Fruit fly (Drosophila melanogaster) whole organism, embryonic: ENCODE measurements around the gene CG4594.

Experiments used
- BEAF-32 ChIP-seq: fragments of 200-800 bp; sonication (Bioruptor generic); optimal IDR thresholded peaks from 3 replicates; lab custom pipeline; 2017; ENCODE audit warnings: missing biosample characterization, missing genetic modification characterization, mild to moderate bottlenecking, moderate library complexity, missing genetic modification reagents
- C15 ChIP-seq: fragments of 200-800 bp; sonication (Bioruptor generic); IDR thresholded peaks from 3 replicates; pipeline ENCODE4 v1.3.6; 2022; ENCODE audit warnings: missing biosample characterization, missing genetic modification characterization
- CG10565 ChIP-seq: fragments of 200-800 bp; sonication (Bioruptor generic); optimal IDR thresholded peaks from 3 replicates; lab custom pipeline; 2016; ENCODE audit warnings: missing biosample characterization, mild to moderate bottlenecking, missing genetic modification characterization
- CG11398 ChIP-seq: fragments of 200-800 bp; sonication (Bioruptor generic); optimal IDR thresholded peaks from 2 replicates; lab custom pipeline; 2016; ENCODE audit warnings: missing biosample characterization, missing genetic modification characterization
- CG11696 ChIP-seq: fragments of 200-800 bp; sonication (Bioruptor generic); IDR thresholded peaks from 2 replicates; pipeline ENCODE4 v1.3.6; 2022; ENCODE audit warnings: missing biosample characterization, missing genetic modification characterization
- CG12744 ChIP-seq: fragments of 200-800 bp; sonication (Bioruptor generic); optimal IDR thresholded peaks from 2 replicates; lab custom pipeline; 2016; ENCODE audit warnings: missing biosample characterization, missing genetic modification characterization
- CG13624 ChIP-seq: fragments of 200-800 bp; sonication (Bioruptor generic); optimal IDR thresholded peaks from 2 replicates; lab custom pipeline; 2016; ENCODE audit warnings: missing biosample characterization, missing genetic modification characterization
- CG17568 ChIP-seq: fragments of 200-800 bp; sonication (Bioruptor generic); optimal IDR thresholded peaks from 2 replicates; lab custom pipeline; 2018; ENCODE audit warnings: missing biosample characterization, mild to moderate bottlenecking, missing genetic modification characterization, moderate library complexity
- CG17912 ChIP-seq: fragments of 200-800 bp; sonication (Bioruptor generic); optimal IDR thresholded peaks from 2 replicates; lab custom pipeline; 2018; ENCODE audit warnings: missing biosample characterization, mild to moderate bottlenecking, missing genetic modification characterization
- CG18476 ChIP-seq: fragments of 200-800 bp; sonication (Bioruptor generic); optimal IDR thresholded peaks from 2 replicates; lab custom pipeline; 2016; ENCODE audit warnings: missing biosample characterization, mild to moderate bottlenecking, missing genetic modification characterization
- CG18619 ChIP-seq: fragments of 200-800 bp; sonication (Bioruptor generic); optimal IDR thresholded peaks from 3 replicates; lab custom pipeline; 2017; ENCODE audit warnings: missing biosample characterization, mild to moderate bottlenecking, missing genetic modification characterization
- CG32532 ChIP-seq: fragments of 200-800 bp; sonication (Bioruptor generic); IDR thresholded peaks from 2 replicates; pipeline ENCODE4 v1.3.6; 2022; ENCODE audit warnings: missing biosample characterization, missing genetic modification characterization
- CG32767 ChIP-seq: fragments of 200-800 bp; sonication (Bioruptor generic); IDR thresholded peaks from 2 replicates; pipeline ENCODE4 v1.3.6; 2022; ENCODE audit warnings: missing biosample characterization, missing genetic modification characterization
- CG6175 ChIP-seq: fragments of 200-800 bp; sonication (Bioruptor generic); IDR thresholded peaks from 3 replicates; pipeline ENCODE4 v1.3.6; 2022; ENCODE audit warnings: missing biosample characterization, missing genetic modification characterization
- CG6654 ChIP-seq: fragments of 200-800 bp; sonication (Bioruptor generic); optimal IDR thresholded peaks from 2 replicates; lab custom pipeline; 2017; ENCODE audit warnings: missing biosample characterization, mild to moderate bottlenecking, missing genetic modification characterization
- CG7357 ChIP-seq: fragments of 200-800 bp; sonication (Bioruptor generic); IDR thresholded peaks from 3 replicates; pipeline ENCODE4 v1.3.6; 2022; ENCODE audit warnings: missing biosample characterization, missing genetic modification characterization
- CG7786 ChIP-seq: fragments of 200-800 bp; sonication (Bioruptor generic); optimal IDR thresholded peaks from 2 replicates; lab custom pipeline; 2016; ENCODE audit warnings: missing biosample characterization, missing genetic modification characterization
- CG8359 ChIP-seq: fragments of 200-800 bp; sonication (Bioruptor generic); optimal IDR thresholded peaks from 2 replicates; lab custom pipeline; 2017; ENCODE audit warnings: missing biosample characterization, mild to moderate bottlenecking, missing genetic modification characterization, borderline replicate concordance
- CoRest ChIP-seq: fragments of 200-800 bp; sonication (Bioruptor generic); optimal IDR thresholded peaks from 3 replicates; lab custom pipeline; 2018; ENCODE audit warnings: missing biosample characterization, mild to moderate bottlenecking, missing genetic modification characterization, moderate library complexity
- Doc3 ChIP-seq: fragments of 200-800 bp; sonication (Bioruptor generic); IDR thresholded peaks from 3 replicates; pipeline ENCODE4 v1.3.6; 2022; ENCODE audit warnings: missing biosample characterization, missing genetic modification characterization; ENCODE audit not compliant: partially characterized antibody
- Gsc ChIP-seq: fragments of 200-800 bp; sonication (Bioruptor generic); IDR thresholded peaks from 2 replicates; pipeline ENCODE4 v1.3.6; 2022; ENCODE audit warnings: missing biosample characterization, missing genetic modification characterization
- HLH3B ChIP-seq: fragments of 200-800 bp; sonication (Bioruptor generic); IDR thresholded peaks from 2 replicates; pipeline ENCODE4 v1.3.6; 2022; ENCODE audit warnings: missing biosample characterization, missing genetic modification characterization
- Jarid2 ChIP-seq: fragments of 200-800 bp; sonication (Bioruptor generic); optimal IDR thresholded peaks from 3 replicates; lab custom pipeline; 2017; ENCODE audit warnings: mild to moderate bottlenecking, missing biosample characterization, missing genetic modification reagents, missing genetic modification characterization
- MBD-R2 ChIP-seq: fragments of 200-800 bp; sonication (Bioruptor generic); IDR thresholded peaks from 2 replicates; pipeline ENCODE4 v1.3.6; 2022; ENCODE audit warnings: missing biosample characterization, missing genetic modification characterization
- NK7.1 ChIP-seq: fragments of 200-800 bp; sonication (Bioruptor generic); optimal IDR thresholded peaks from 3 replicates; lab custom pipeline; 2016; ENCODE audit warnings: missing biosample characterization, missing genetic modification characterization
- NfI ChIP-seq: fragments of 200-800 bp; sonication (Bioruptor generic); optimal IDR thresholded peaks from 3 replicates; lab custom pipeline; 2018; ENCODE audit warnings: missing biosample characterization, mild to moderate bottlenecking, missing genetic modification characterization, moderate library complexity
- Oli ChIP-seq: fragments of 200-800 bp; sonication (Bioruptor generic); optimal IDR thresholded peaks from 2 replicates; lab custom pipeline; 2018; ENCODE audit warnings: missing biosample characterization, mild to moderate bottlenecking, missing genetic modification characterization, moderate library complexity
- Six4 ChIP-seq: fragments of 200-800 bp; sonication (Bioruptor generic); optimal IDR thresholded peaks from 2 replicates; lab custom pipeline; 2016; ENCODE audit warnings: missing biosample characterization, missing genetic modification characterization
- Sox100B ChIP-seq: fragments of 200-800 bp; sonication (Bioruptor generic); optimal IDR thresholded peaks from 3 replicates; lab custom pipeline; 2018; ENCODE audit warnings: missing biosample characterization, mild to moderate bottlenecking, missing genetic modification characterization
- ap ChIP-seq: fragments of 200-800 bp; sonication (Bioruptor generic); IDR thresholded peaks from 2 replicates; pipeline ENCODE4 v1.3.6; 2022; ENCODE audit warnings: missing biosample characterization, missing genetic modification characterization
- cas ChIP-seq: fragments of 200-800 bp; sonication (Bioruptor generic); IDR thresholded peaks from 2 replicates; pipeline ENCODE4 v1.3.6; 2022; ENCODE audit warnings: missing biosample characterization, missing genetic modification characterization
- cato ChIP-seq: fragments of 200-800 bp; sonication (Bioruptor generic); optimal IDR thresholded peaks from 2 replicates; lab custom pipeline; 2016; ENCODE audit warnings: missing biosample characterization, missing genetic modification characterization, borderline replicate concordance
- ems ChIP-seq: fragments of 200-800 bp; sonication (Bioruptor generic); optimal IDR thresholded peaks from 3 replicates; lab custom pipeline; 2016; ENCODE audit warnings: missing biosample characterization, missing genetic modification characterization
- fd3F ChIP-seq: fragments of 200-800 bp; sonication (Bioruptor generic); optimal IDR thresholded peaks from 2 replicates; lab custom pipeline; 2018; ENCODE audit warnings: missing biosample characterization, mild to moderate bottlenecking, missing genetic modification characterization, moderate library complexity
- gce ChIP-seq: fragments of 200-800 bp; sonication (Bioruptor generic); IDR thresholded peaks from 3 replicates; pipeline ENCODE4 v1.3.6; 2022; ENCODE audit warnings: missing biosample characterization, missing genetic modification characterization
- gro ChIP-seq: fragments of 200-800 bp; sonication (Bioruptor generic); optimal IDR thresholded peaks from 2 replicates; lab custom pipeline; 2016; ENCODE audit warnings: missing biosample characterization, missing genetic modification characterization
- her ChIP-seq: fragments of 200-800 bp; sonication (Bioruptor generic); optimal IDR thresholded peaks from 2 replicates; lab custom pipeline; 2016; ENCODE audit warnings: missing biosample characterization, missing genetic modification characterization
- hth ChIP-seq: fragments of >200 bp; optimal IDR thresholded peaks from 2 replicates; lab custom pipeline; 2017; ENCODE audit warnings: inconsistent platforms
- jumu ChIP-seq: fragments of 200-800 bp; sonication (Bioruptor generic); optimal IDR thresholded peaks from 3 replicates; lab custom pipeline; 2016; ENCODE audit warnings: missing biosample characterization, missing genetic modification characterization
- lilli ChIP-seq: fragments of 200-800 bp; sonication (Bioruptor generic); optimal IDR thresholded peaks from 3 replicates; lab custom pipeline; 2016; ENCODE audit warnings: missing biosample characterization, missing genetic modification characterization
- lmd ChIP-seq: fragments of 200-800 bp; sonication (Bioruptor generic); IDR thresholded peaks from 2 replicates; pipeline ENCODE4 v1.3.6; 2022; ENCODE audit warnings: missing biosample characterization, missing genetic modification characterization
- luna ChIP-seq: fragments of 200-800 bp; sonication (Bioruptor generic); optimal IDR thresholded peaks from 2 replicates; lab custom pipeline; 2016; ENCODE audit warnings: missing biosample characterization, missing genetic modification characterization
- nau ChIP-seq: fragments of 200-800 bp; sonication (Bioruptor generic); optimal IDR thresholded peaks from 3 replicates; lab custom pipeline; 2017; ENCODE audit warnings: missing biosample characterization, mild to moderate bottlenecking, missing genetic modification characterization, missing genetic modification reagents
- psq ChIP-seq: fragments of 200-800 bp; sonication (Bioruptor generic); optimal IDR thresholded peaks from 2 replicates; lab custom pipeline; 2017; ENCODE audit warnings: missing biosample characterization, missing genetic modification characterization
- pzg ChIP-seq: fragments of 200-800 bp; sonication (Bioruptor generic); optimal IDR thresholded peaks from 3 replicates; lab custom pipeline; 2018; ENCODE audit warnings: missing biosample characterization, mild to moderate bottlenecking, missing genetic modification characterization, moderate library complexity
- ro ChIP-seq: fragments of 200-800 bp; sonication (Bioruptor generic); IDR thresholded peaks from 2 replicates; pipeline ENCODE4 v1.3.6; 2022; ENCODE audit warnings: missing biosample characterization, missing genetic modification characterization
- schlank ChIP-seq: fragments of 200-800 bp; sonication (Bioruptor generic); optimal IDR thresholded peaks from 2 replicates; lab custom pipeline; 2018; ENCODE audit warnings: missing biosample characterization, mild to moderate bottlenecking, missing genetic modification characterization
- sima ChIP-seq: fragments of 200-800 bp; sonication (Bioruptor generic); optimal IDR thresholded peaks from 2 replicates; lab custom pipeline; 2016; ENCODE audit warnings: missing biosample characterization, missing genetic modification characterization
- slbo ChIP-seq: fragments of 200-800 bp; sonication (Bioruptor generic); IDR thresholded peaks from 2 replicates; pipeline ENCODE4 v1.3.6; 2022; ENCODE audit warnings: missing biosample characterization, missing genetic modification characterization
- so ChIP-seq: fragments of 200-800 bp; sonication (Bioruptor generic); IDR thresholded peaks from 3 replicates; pipeline ENCODE4 v1.3.6; 2022; ENCODE audit warnings: missing biosample characterization, missing genetic modification characterization
- sug ChIP-seq: fragments of 200-800 bp; optimal IDR thresholded peaks from 2 replicates; lab custom pipeline; 2019; ENCODE audit warnings: missing biosample characterization, mild to moderate bottlenecking, missing genetic modification characterization, moderate library complexity
- tio ChIP-seq: fragments of 200-800 bp; sonication (Bioruptor generic); optimal IDR thresholded peaks from 2 replicates; lab custom pipeline; 2017; ENCODE audit warnings: missing biosample characterization, missing genetic modification characterization, inconsistent platforms
- wek ChIP-seq: fragments of 200-800 bp; sonication (Bioruptor generic); optimal IDR thresholded peaks from 3 replicates; lab custom pipeline; 2018; ENCODE audit warnings: missing biosample characterization, mild to moderate bottlenecking, missing genetic modification characterization, moderate library complexity

The CG4594 gene

dm6 chr2L:9937908-9938307, 17.9 kb downstream of the CG4594 start, which contains the start of gene Arglu1 (continued):
- TF ChIP-seq Gsc (GFP tag; lab: Robert Waterston, UW) (no peak), schlank (tag; lab: Kevin White, UChicago) (no peak), CG6654 (GFP tag; lab: Kevin White, UChicago) (no peak), CG32767 (GFP tag; lab: Robert Waterston, UW) (no peak), so (GFP tag; lab: Robert Waterston, UW) (no peak), her (GFP tag; lab: Kevin White, UChicago) (no peak), CG12744 (GFP tag; lab: Kevin White, UChicago) (no peak), lilli (peak; percentile 3), CG17912 (no peak), Sox100B (GFP tag; lab: Kevin White, UChicago) (no peak), sug (tag; lab: Kevin White, UChicago) (no peak), hth (no peak), luna (no peak), NfI (GFP tag; lab: Kevin White, UChicago) (peak; percentile 26), tio (GFP tag; lab: Kevin White, UChicago) (no peak), Oli (tag; lab: Kevin White, UChicago) (no peak), pzg (GFP tag; lab: Kevin White, UChicago) (peak; percentile 60), slbo (GFP tag; lab: Robert Waterston, UW) (peak; percentile 36; the same call in 1 of the 2 replicates), BEAF-32 (GFP tag; lab: Kevin White, UChicago) (peak; percentile 6), CG13624 (GFP tag; lab: Kevin White, UChicago) (peak; percentile 26), CG18619 (GFP tag; lab: Kevin White, UChicago) (no peak), CoRest (tag; lab: Kevin White, UChicago) (no peak), CG18476 (GFP tag; lab: Kevin White, UChicago) (no peak), sima (no peak), CG11398 (GFP tag; lab: Kevin White, UChicago) (no peak), cas (GFP tag; lab: Robert Waterston, UW) (no peak), nau (GFP tag; lab: Kevin White, UChicago) (no peak), gce (no peak), CG17568 (GFP tag; lab: Kevin White, UChicago) (no peak), CG8359 (GFP tag; lab: Kevin White, UChicago) (no peak), gro (GFP tag; lab: Kevin White, UChicago) (peak; percentile 20), ro (GFP tag; lab: Robert Waterston, UW) (no peak), jumu (peak; percentile 26), CG10565 (no peak), CG11696 (no peak), Jarid2 (GFP tag; lab: Kevin White, UChicago) (no peak), CG32532 (GFP tag; lab: Robert Waterston, UW) (no peak), HLH3B (GFP tag; lab: Robert Waterston, UW) (no peak), wek (GFP tag; lab: Kevin White, UChicago) (no peak), CG7786 (GFP tag; lab: Kevin White, UChicago) (peak; percentile 33), Six4 (GFP tag; lab: Kevin White, UChicago) (no peak), CG6175 (GFP tag; lab: Robert Waterston, UW) (no peak), NK7.1 (no peak), CG7357 (GFP tag; lab: Robert Waterston, UW) (no peak), psq (GFP tag; lab: Kevin White, UChicago) (no peak), C15 (GFP tag; lab: Robert Waterston, UW) (no peak), MBD-R2 (GFP tag; lab: Robert Waterston, UW) (peak; percentile 88), ap (GFP tag; lab: Robert Waterston, UW) (no peak), Doc3 (no peak), cato (no peak), fd3F (GFP tag; lab: Kevin White, UChicago) (no peak), ems (GFP tag; lab: Kevin White, UChicago) (peak; percentile 28), lmd (GFP tag; lab: Robert Waterston, UW) (peak; percentile 26; the same call in 1 of the 2 replicates)
